Worm (Caenorhabditis elegans): Measurements from ENCODE around the gene Y57E12AL.2.

Y57E12AL.2 gene

DNA sequence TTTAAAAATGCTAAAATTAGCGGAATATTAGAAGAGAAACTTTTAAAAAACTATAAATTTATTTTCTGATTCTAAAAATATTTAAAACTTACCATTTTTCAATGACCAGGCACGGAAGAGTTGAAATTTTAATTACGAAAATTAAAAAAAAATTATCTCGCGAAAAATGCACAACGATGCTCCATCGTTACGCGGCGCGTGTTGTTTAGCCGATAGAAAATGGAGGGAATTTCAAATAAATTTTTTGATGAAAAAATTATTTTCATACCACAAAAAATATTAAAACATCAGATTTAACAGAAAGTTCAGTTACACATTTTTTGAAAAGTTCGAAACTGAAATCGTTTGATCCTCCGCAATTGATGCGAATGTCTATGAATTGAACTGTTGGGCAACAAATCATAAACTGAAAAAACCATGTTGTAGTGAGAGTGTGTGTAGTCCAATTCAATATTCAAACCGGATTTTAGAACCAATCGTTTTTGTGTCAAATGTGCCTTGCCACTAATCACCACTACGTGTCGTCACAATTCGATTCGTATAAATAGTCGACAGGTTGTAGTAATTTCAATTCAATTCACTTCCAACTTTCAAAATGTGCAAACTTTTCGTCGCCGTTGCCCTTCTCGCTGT is 6.6 kb upstream of the Y57E12AL.2 start, which contains the start of the genes tofu-2 and spig-1:
tofu-2 (minus strand) TSS at position 116 of the 633 bp plus-strand sequence.
spig-1 (plus strand) TSS at position 583 of the 633 bp plus-strand sequence.
- no peak for TF ChIP-seq mml-1 (tag; optimal IDR thresholded peaks at IDR 0.05)
- TF ChIP-seq lin-39 (tag; optimal IDR thresholded peaks at IDR 0.05): no peak
- no peak for TF ChIP-seq ceh-16 (tag; optimal IDR thresholded peaks at IDR 0.05)
- no peak for TF ChIP-seq ceh-9 (tag; optimal IDR thresholded peaks at IDR 0.05)
- TF ChIP-seq nhr-28 (tag; optimal IDR thresholded peaks at IDR 0.05): no peak
- TF ChIP-seq skn-1 (tag; optimal IDR thresholded peaks at IDR 0.05): no peak
- TF ChIP-seq hmg-11 (tag; optimal IDR thresholded peaks at IDR 0.05): no peak
- TF ChIP-seq ZK546.5 (tag; optimal IDR thresholded peaks at IDR 0.05): no peak
- no peak for TF ChIP-seq elt-1 (tag; optimal IDR thresholded peaks at IDR 0.05)
- no peak for TF ChIP-seq pqm-1 (tag; optimal IDR thresholded peaks at IDR 0.05)
- no peak for TF ChIP-seq zag-1 (tag; optimal IDR thresholded peaks at IDR 0.05)
- no peak for TF ChIP-seq nhr-67 (tag; optimal IDR thresholded peaks at IDR 0.05)
- TF ChIP-seq nhr-11 (tag; optimal IDR thresholded peaks at IDR 0.05): no peak
- TF ChIP-seq nhr-76 (tag; optimal IDR thresholded peaks at IDR 0.05): no peak
- TF ChIP-seq nhr-12 (tag; optimal IDR thresholded peaks at IDR 0.05): no peak

DNA sequence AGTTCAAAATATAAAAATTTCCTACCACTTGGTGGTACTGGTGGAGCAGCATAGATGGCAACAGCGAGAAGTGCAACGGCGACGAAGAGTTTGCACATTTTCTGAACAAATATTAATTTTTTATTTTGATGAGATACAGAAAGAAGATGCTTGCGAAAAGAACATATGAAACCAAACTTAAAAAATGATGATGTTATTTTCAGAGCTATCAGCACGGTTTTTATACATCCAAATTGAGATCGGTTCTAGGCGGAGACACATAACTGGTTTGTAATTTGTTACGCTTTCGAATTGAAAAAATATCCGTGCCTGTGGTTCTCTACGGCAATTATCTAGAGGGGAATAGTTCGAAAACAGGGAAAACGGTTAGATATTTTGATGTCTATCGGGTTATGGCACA is 4.8 kb upstream of the Y57E12AL.2 start, which contains the start of gene txt-17:
txt-17 (minus strand) TSS at position 101 of the 400 bp plus-strand sequence.
- TF ChIP-seq ceh-9 (tag; optimal IDR thresholded peaks at IDR 0.05) (no peak), elt-3 (tag; optimal IDR thresholded peaks at IDR 0.05) (no peak), skn-1 (tag; optimal IDR thresholded peaks at IDR 0.05) (no peak), nhr-76 (tag; optimal IDR thresholded peaks at IDR 0.05) (no peak), ZK546.5 (tag; optimal IDR thresholded peaks at IDR 0.05) (no peak), eor-1 (tag; optimal IDR thresholded peaks at IDR 0.05) (no peak), sea-2 (GFP tag; optimal IDR thresholded peaks at IDR 0.05) (no peak), egl-27 (tag; optimal IDR thresholded peaks at IDR 0.05) (no peak), aly-2 (tag; optimal IDR thresholded peaks at IDR 0.05) (no peak)

DNA sequence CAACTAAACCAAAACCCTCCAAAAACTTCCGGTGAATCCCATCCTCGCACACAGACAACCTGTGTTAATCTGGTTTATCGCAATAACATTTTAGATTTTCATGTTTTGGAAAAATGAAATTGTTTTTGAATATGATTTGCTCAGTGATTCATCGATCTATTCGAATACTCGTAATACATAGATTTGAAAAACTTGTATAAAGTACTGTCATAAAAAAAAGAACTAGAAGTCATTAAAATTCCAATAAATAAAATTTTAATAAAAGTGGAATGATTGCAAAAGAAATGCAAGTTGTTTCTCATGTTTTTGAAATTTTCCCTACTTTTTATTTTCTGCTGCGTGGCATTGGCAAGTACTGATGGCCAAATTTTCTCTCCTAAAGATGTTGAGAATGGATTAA is 3.3 kb upstream of the Y57E12AL.2 start, which contains the start of gene spig-8:
spig-8 (plus strand) TSS at position 301 of the 400 bp plus-strand sequence.
- TF ChIP-seq unc-62 (GFP tag; optimal IDR thresholded peaks at IDR 0.05) (no peak), eor-1 (tag; optimal IDR thresholded peaks at IDR 0.05) (no peak)

DNA sequence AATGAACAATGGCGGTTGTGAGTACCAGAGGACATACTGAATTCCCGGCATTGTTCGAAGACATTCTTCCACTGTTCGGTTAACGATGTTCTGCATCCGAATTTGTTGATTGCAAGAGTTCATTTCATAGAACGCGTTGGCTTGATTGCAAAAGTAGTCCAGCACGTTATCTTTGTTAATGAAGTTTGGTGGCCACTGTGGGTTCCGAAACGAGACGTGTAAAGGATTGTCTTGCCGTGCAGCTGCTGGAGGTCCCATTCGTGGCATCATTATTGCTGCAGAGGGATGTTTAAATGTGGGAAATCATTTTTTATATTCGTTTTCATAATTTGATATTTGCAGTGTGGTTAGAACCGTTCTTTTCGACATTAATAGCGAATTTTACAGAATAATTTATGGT is 1.5 kb downstream of the Y57E12AL.2 start, which contains the start of gene mdt-6:
mdt-6 (minus strand) TSS at position 275 of the 400 bp plus-strand sequence.
- TF ChIP-seq ceh-82 (tag; optimal IDR thresholded peaks at IDR 0.05): no peak
- TF ChIP-seq ama-1 (optimal IDR thresholded peaks at IDR 0.05): peak; percentile 51

DNA sequence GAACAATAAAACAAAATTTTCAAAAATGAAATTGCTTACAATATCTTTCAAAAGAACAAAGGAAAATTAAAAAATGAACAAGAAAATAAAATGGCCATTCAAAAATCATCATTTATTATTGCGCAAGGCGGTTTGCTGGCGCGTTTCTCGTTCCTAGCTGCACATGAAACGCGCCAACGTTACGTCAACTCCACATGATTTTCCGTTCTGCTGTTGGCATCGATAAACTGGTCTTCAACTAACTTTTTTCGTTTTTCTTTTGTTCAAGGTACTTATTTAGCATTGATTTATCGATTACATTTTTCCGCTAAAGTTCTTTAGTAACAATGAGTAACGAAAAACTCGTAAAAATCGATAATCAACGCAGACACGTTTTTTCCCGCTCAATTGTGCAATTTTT is 2.5 kb downstream of the Y57E12AL.2 start, which contains the start of the genes Y57E12AL.6 and Y57E12AL.1:
Y57E12AL.6 (minus strand) TSS at position 75 of the 400 bp plus-strand sequence.
Y57E12AL.1 (plus strand) TSS at position 135 of the 400 bp plus-strand sequence.
- TF ChIP-seq unc-39 (tag; optimal IDR thresholded peaks at IDR 0.05) (no peak), nhr-43 (tag; optimal IDR thresholded peaks at IDR 0.05; ENCODE audit: poor library complexity, severe bottlenecking) (peak; percentile 88), ceh-28 (tag; optimal IDR thresholded peaks at IDR 0.05) (peak; percentile 86), nhr-23 (tag; optimal IDR thresholded peaks at IDR 0.05) (peak; percentile 92), egl-27 (tag; optimal IDR thresholded peaks at IDR 0.05) (no peak), ceh-82 (tag; optimal IDR thresholded peaks at IDR 0.05) (no peak), ceh-16 (tag; optimal IDR thresholded peaks at IDR 0.05) (no peak), fos-1 (tag; optimal IDR thresholded peaks at IDR 0.05) (no peak), zag-1 (tag; optimal IDR thresholded peaks at IDR 0.05) (no peak), hmg-11 (tag; optimal IDR thresholded peaks at IDR 0.05) (peak; percentile 57), ama-1 (optimal IDR thresholded peaks at IDR 0.05) (peak; percentile 31), daf-12 (tag; optimal IDR thresholded peaks at IDR 0.05) (no peak), elt-2 (tag; optimal IDR thresholded peaks at IDR 0.05) (peak; percentile 48), eor-1 (tag; optimal IDR thresholded peaks at IDR 0.05) (no peak), ZK546.5 (tag; optimal IDR thresholded peaks at IDR 0.05) (no peak), aly-2 (tag; optimal IDR thresholded peaks at IDR 0.05) (no peak), fkh-2 (tag; optimal IDR thresholded peaks at IDR 0.05) (no peak), lin-15B (tag; optimal IDR thresholded peaks at IDR 0.05) (peak; percentile 70), sea-2 (GFP tag; optimal IDR thresholded peaks at IDR 0.05) (no peak), pqm-1 (tag; optimal IDR thresholded peaks at IDR 0.05) (peak; percentile 33), mml-1 (tag; optimal IDR thresholded peaks at IDR 0.05) (no peak), fkh-10 (GFP tag; optimal IDR thresholded peaks at IDR 0.05) (no peak), lin-39 (tag; optimal IDR thresholded peaks at IDR 0.05) (peak; percentile 58), elt-3 (tag; optimal IDR thresholded peaks at IDR 0.05) (no peak), mdl-1 (tag; optimal IDR thresholded peaks at IDR 0.05) (no peak), elt-1 (tag; optimal IDR thresholded peaks at IDR 0.05) (no peak), nhr-77 (tag; optimal IDR thresholded peaks at IDR 0.05) (peak; percentile 11), nhr-76 (tag; optimal IDR thresholded peaks at IDR 0.05) (no peak), ceh-9 (tag; optimal IDR thresholded peaks at IDR 0.05) (no peak), ztf-4 (tag; optimal IDR thresholded peaks at IDR 0.05) (peak; percentile 26), nhr-237 (tag; optimal IDR thresholded peaks at IDR 0.05) (no peak), R02D3.7 (tag; optimal IDR thresholded peaks at IDR 0.05) (peak; percentile 35), jun-1 (tag; optimal IDR thresholded peaks at IDR 0.05) (peak; percentile 69), nfya-1 (tag; optimal IDR thresholded peaks at IDR 0.05; ENCODE audit: insufficient read depth) (peak; percentile 78), unc-62 (GFP tag; optimal IDR thresholded peaks at IDR 0.05) (no peak), nhr-28 (tag; optimal IDR thresholded peaks at IDR 0.05) (no peak), nhr-11 (tag; optimal IDR thresholded peaks at IDR 0.05) (no peak), tbx-2 (tag; optimal IDR thresholded peaks at IDR 0.05) (peak; percentile 50)
